Worm (Caenorhabditis elegans) whole organism, L2 larva: ENCODE data around the gene oma-2.

Source experiments
- C34F6.9 ChIP-seq: fragments of 150-350 bp; optimal IDR thresholded peaks from 2 replicates; lab custom pipeline; 2014; ENCODE audit warnings: missing biosample characterization, missing genetic modification characterization
- F13H6.1 ChIP-seq: sonication (generic microtip); optimal IDR thresholded peaks from 2 replicates; lab custom pipeline; 2016; ENCODE audit warnings: missing genetic modification characterization, missing compliant biosample characterization
- R02D3.7 ChIP-seq: fragments of 150-350 bp; optimal IDR thresholded peaks from 2 replicates; lab custom pipeline; 2014; ENCODE audit warnings: missing biosample characterization, missing genetic modification characterization
- Y55F3AM.14 ChIP-seq: fragments of 200-800 bp; sonication (Bioruptor generic); optimal IDR thresholded peaks from 2 replicates; lab custom pipeline; 2018; ENCODE audit warnings: mild to moderate bottlenecking, missing genetic modification characterization, missing compliant biosample characterization
- ZK546.5 ChIP-seq: sonication (generic microtip); optimal IDR thresholded peaks from 2 replicates; lab custom pipeline; 2017; ENCODE audit warnings: missing biosample characterization, missing genetic modification characterization
- aly-2 ChIP-seq: fragments of 150-350 bp; optimal IDR thresholded peaks from 2 replicates; lab custom pipeline; 2014; ENCODE audit warnings: missing biosample characterization, missing genetic modification characterization
- ama-1 ChIP-seq: fragments of 150-350 bp; optimal IDR thresholded peaks from 2 replicates; lab custom pipeline; 2018; ENCODE audit warnings: inconsistent platforms
- blmp-1 ChIP-seq: sonication (generic microtip); optimal IDR thresholded peaks from 2 replicates; lab custom pipeline; 2017; ENCODE audit warnings: missing genetic modification characterization, mild to moderate bottlenecking, missing compliant biosample characterization, antibody characterized with exemption, moderate library complexity; ENCODE audit not compliant: insufficient read depth
- ceh-16 ChIP-seq: fragments of 150-350 bp; optimal IDR thresholded peaks from 2 replicates; lab custom pipeline; 2014; ENCODE audit warnings: missing biosample characterization, missing genetic modification characterization
- ceh-82 ChIP-seq: fragments of 150-350 bp; optimal IDR thresholded peaks from 2 replicates; lab custom pipeline; 2014; ENCODE audit warnings: missing biosample characterization, missing genetic modification characterization
- crh-2 ChIP-seq: sonication (generic microtip); optimal IDR thresholded peaks from 2 replicates; lab custom pipeline; 2017; ENCODE audit warnings: missing biosample characterization, missing genetic modification characterization
- dmd-4 ChIP-seq: sonication (generic microtip); optimal IDR thresholded peaks from 2 replicates; lab custom pipeline; 2017; ENCODE audit warnings: missing biosample characterization, missing genetic modification characterization
- egl-27 ChIP-seq: sonication (generic microtip); optimal IDR thresholded peaks from 3 replicates; lab custom pipeline; 2017; ENCODE audit warnings: missing biosample characterization, missing genetic modification reagents, missing genetic modification characterization
- elt-1 ChIP-seq: fragments of 150-350 bp; optimal IDR thresholded peaks from 2 replicates; lab custom pipeline; 2014; ENCODE audit warnings: missing biosample characterization, missing genetic modification characterization
- elt-3 ChIP-seq: sonication (generic microtip); optimal IDR thresholded peaks from 2 replicates; lab custom pipeline; 2017; ENCODE audit warnings: missing biosample characterization, missing genetic modification characterization
- fos-1 ChIP-seq: fragments of 150-350 bp; optimal IDR thresholded peaks from 2 replicates; lab custom pipeline; 2014; ENCODE audit warnings: missing biosample characterization, missing genetic modification characterization
- gmeb-1 ChIP-seq: fragments of 150-350 bp; optimal IDR thresholded peaks from 2 replicates; lab custom pipeline; 2014; ENCODE audit warnings: missing biosample characterization, missing genetic modification characterization
- lin-11 ChIP-seq: fragments of 150-350 bp; sonication (generic microtip); optimal IDR thresholded peaks from 2 replicates; lab custom pipeline; 2014; ENCODE audit warnings: missing biosample characterization, missing genetic modification characterization, inconsistent platforms, mixed read lengths
- lin-13 ChIP-seq: fragments of 150-350 bp; optimal IDR thresholded peaks from 2 replicates; lab custom pipeline; 2014; ENCODE audit warnings: missing biosample characterization, missing genetic modification reagents, missing genetic modification characterization
- lin-39 ChIP-seq: fragments of 150-350 bp; optimal IDR thresholded peaks from 2 replicates; lab custom pipeline; 2014; ENCODE audit warnings: missing biosample characterization, missing genetic modification reagents, missing genetic modification characterization
- lsy-2 ChIP-seq, 2 experiments: fragments of 150-350 bp in 1 of 2; sonication (generic microtip) in 1 of 2; optimal IDR thresholded peaks; 2 replicates each; lab custom pipeline; 2014 to 2017; ENCODE audit warnings: missing biosample characterization in 2 of 2, missing genetic modification characterization in 2 of 2
- mab-5 ChIP-seq: fragments of 150-350 bp; optimal IDR thresholded peaks from 2 replicates; lab custom pipeline; 2014; ENCODE audit warnings: missing biosample characterization, missing genetic modification characterization
- mbf-1 ChIP-seq: sonication (generic microtip); optimal IDR thresholded peaks from 2 replicates; lab custom pipeline; 2017; ENCODE audit warnings: missing biosample characterization, missing genetic modification characterization
- mdl-1 ChIP-seq, 2 experiments: fragments of 150-350 bp in 1 of 2; sonication (generic microtip) in 1 of 2; optimal IDR thresholded peaks; 2 replicates each; lab custom pipeline; 2017; ENCODE audit warnings: missing biosample characterization in 2 of 2, missing genetic modification characterization in 2 of 2
- nhr-10 ChIP-seq: sonication (generic microtip); optimal IDR thresholded peaks from 2 replicates; lab custom pipeline; 2017; ENCODE audit warnings: missing biosample characterization, missing genetic modification characterization
- nhr-11 ChIP-seq: fragments of 150-350 bp; optimal IDR thresholded peaks from 2 replicates; lab custom pipeline; 2014; ENCODE audit warnings: missing biosample characterization, missing genetic modification characterization
- nhr-12 ChIP-seq: fragments of 150-350 bp; optimal IDR thresholded peaks from 2 replicates; lab custom pipeline; 2014; ENCODE audit warnings: missing biosample characterization, missing genetic modification characterization
- nhr-129 ChIP-seq: fragments of 150-350 bp; optimal IDR thresholded peaks from 2 replicates; lab custom pipeline; 2014; ENCODE audit warnings: missing biosample characterization, missing genetic modification characterization
- nhr-21 ChIP-seq: fragments of 150-350 bp; optimal IDR thresholded peaks from 2 replicates; lab custom pipeline; 2014; ENCODE audit warnings: missing biosample characterization, missing genetic modification characterization
- nhr-237 ChIP-seq: fragments of 150-350 bp; optimal IDR thresholded peaks from 2 replicates; lab custom pipeline; 2014; ENCODE audit warnings: missing biosample characterization, missing genetic modification characterization
- nhr-25 ChIP-seq: fragments of 150-350 bp; sonication (generic microtip); optimal IDR thresholded peaks from 3 replicates; lab custom pipeline; 2014; ENCODE audit warnings: missing biosample characterization, missing genetic modification characterization
- nhr-6 ChIP-seq: fragments of 150-350 bp; optimal IDR thresholded peaks from 2 replicates; lab custom pipeline; 2014; ENCODE audit warnings: missing biosample characterization, missing genetic modification characterization
- nhr-77 ChIP-seq: fragments of 150-350 bp; optimal IDR thresholded peaks from 2 replicates; lab custom pipeline; 2014; ENCODE audit warnings: missing biosample characterization, missing genetic modification characterization
- peb-1 ChIP-seq: fragments of 150-350 bp; optimal IDR thresholded peaks from 2 replicates; lab custom pipeline; 2014; ENCODE audit warnings: missing biosample characterization, missing genetic modification characterization
- sem-4 ChIP-seq: fragments of 150-350 bp; optimal IDR thresholded peaks from 2 replicates; lab custom pipeline; 2014; ENCODE audit warnings: missing biosample characterization, missing genetic modification reagents, missing genetic modification characterization
- skn-1 ChIP-seq: sonication (generic microtip); optimal IDR thresholded peaks from 2 replicates; lab custom pipeline; 2017; ENCODE audit warnings: missing biosample characterization, missing genetic modification characterization
- sma-3 ChIP-seq: sonication (generic microtip); optimal IDR thresholded peaks from 2 replicates; lab custom pipeline; 2016; ENCODE audit warnings: missing genetic modification reagents, missing genetic modification characterization, missing compliant biosample characterization
- sma-9 ChIP-seq, 2 experiments: fragments of 150-350 bp in 1 of 2; sonication (generic microtip) in 1 of 2; optimal IDR thresholded peaks; 2 replicates each; lab custom pipeline; 2014 to 2016; ENCODE audit warnings: missing genetic modification characterization in 2 of 2, mild to moderate bottlenecking in 1 of 2, missing biosample characterization in 1 of 2, missing compliant biosample characterization in 1 of 2, missing genetic modification reagents in 1 of 2, moderate library complexity in 1 of 2
- unc-39 ChIP-seq: fragments of 150-350 bp; optimal IDR thresholded peaks from 2 replicates; lab custom pipeline; 2014; ENCODE audit warnings: missing biosample characterization, missing genetic modification characterization
- unc-55 ChIP-seq: fragments of 150-350 bp; sonication (generic microtip); optimal IDR thresholded peaks from 3 replicates; lab custom pipeline; 2014; ENCODE audit warnings: missing biosample characterization, missing genetic modification reagents, missing genetic modification characterization
- unc-62 ChIP-seq: fragments of 150-350 bp; optimal IDR thresholded peaks from 2 replicates; lab custom pipeline; 2014; ENCODE audit warnings: missing biosample characterization, missing genetic modification reagents, missing genetic modification characterization
- zag-1 ChIP-seq: fragments of 150-350 bp; optimal IDR thresholded peaks from 2 replicates; lab custom pipeline; 2014; ENCODE audit warnings: missing biosample characterization, missing genetic modification characterization
- ztf-1 ChIP-seq: fragments of 200-800 bp; sonication (Bioruptor generic); conservative IDR thresholded peaks from 2 replicates; pipeline ENCODE4 v1.3.6; 2022; ENCODE audit warnings: missing genetic modification characterization, missing compliant biosample characterization
- ztf-4 ChIP-seq: fragments of 150-350 bp; optimal IDR thresholded peaks from 2 replicates; lab custom pipeline; 2014; ENCODE audit warnings: missing biosample characterization, missing genetic modification characterization

oma-2 gene

DNA sequence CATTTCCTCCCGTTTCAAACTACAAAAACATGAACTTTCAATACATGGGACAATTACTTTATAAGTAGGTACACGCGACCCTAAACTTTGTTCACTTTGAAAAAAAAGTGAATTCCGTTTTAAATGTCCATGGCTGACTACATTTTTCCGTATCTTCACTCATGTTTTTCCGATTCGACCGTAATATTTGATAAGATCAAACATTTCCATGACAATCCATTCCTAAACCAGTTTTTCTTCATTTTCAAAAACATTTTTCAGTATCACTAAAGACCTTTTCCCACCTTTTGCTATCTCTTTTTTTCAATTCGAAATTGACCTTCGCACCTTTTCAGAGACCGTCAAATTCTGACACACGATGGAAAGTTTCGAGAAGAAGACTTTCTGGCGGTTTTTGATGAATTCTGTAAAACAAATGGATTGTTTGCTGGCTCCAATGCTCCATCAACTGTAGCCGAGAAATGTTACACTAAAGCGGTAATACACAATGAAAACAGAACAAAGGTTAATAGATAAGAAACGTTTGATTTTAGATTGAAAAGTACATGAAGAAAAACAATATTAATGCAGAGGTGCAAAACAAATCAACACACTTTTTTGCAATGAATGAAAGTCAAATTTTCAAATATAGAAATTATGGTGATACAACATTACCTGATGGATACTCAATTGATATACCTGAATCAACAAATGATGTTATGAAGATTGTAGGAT, 1.7 kb upstream of the oma-2 start:
- TF ChIP-seq nhr-6 (tag; lab: Kevin White, UChicago) (no peak), unc-62 (GFP tag; lab: Kevin White, UChicago) (no peak), sma-3 (GFP tag; lab: Kevin White, UChicago) (peak; percentile 18), ZK546.5 (no peak), nhr-25 (tag; lab: Kevin White, UChicago) (peak; percentile 56), mab-5 (no peak), dmd-4 (tag; lab: Kevin White, UChicago) (no peak), nhr-77 (tag; lab: Kevin White, UChicago) (no peak), sem-4 (tag; lab: Kevin White, UChicago) (no peak), blmp-1 (peak; percentile 42), nhr-11 (tag; lab: Kevin White, UChicago) (no peak), skn-1 (no peak), lin-11 (no peak), unc-39 (tag; lab: Kevin White, UChicago) (no peak), ztf-1 (no peak), unc-55 (GFP tag; lab: Kevin White, UChicago) (no peak), sma-9 (GFP tag; optimal IDR thresholded peaks at IDR 0.05; lab: Kevin White, UChicago) (peak; percentile 70), sma-9 (tag; optimal IDR thresholded peaks at IDR 0.05; lab: Kevin White, UChicago) (no peak)

DNA sequence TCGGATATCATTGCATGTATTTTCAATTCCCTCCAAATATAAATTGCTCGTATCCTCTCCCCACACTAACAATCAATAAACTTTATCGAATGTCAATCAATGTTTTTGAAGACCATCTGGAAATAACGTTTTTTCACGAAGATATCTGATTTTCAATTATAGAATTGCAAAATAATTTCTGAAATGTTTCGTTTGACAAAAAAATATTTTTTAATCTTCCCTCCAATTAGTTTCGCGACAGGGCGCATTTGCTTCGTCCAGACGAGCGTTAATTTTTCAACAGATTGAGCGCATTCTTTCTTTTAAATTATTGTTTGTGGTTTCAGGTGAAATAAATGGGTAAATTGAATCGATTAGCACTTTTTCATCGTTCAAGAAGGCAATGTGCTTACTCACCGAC, 1.9 kb downstream of the oma-2 start, which contains the start of gene vars-1:
vars-1 (plus strand) TSS at position 291 of the 400 bp plus-strand sequence.
- TF ChIP-seq ZK546.5 (no peak), C34F6.9 (tag; lab: Kevin White, UChicago) (peak; percentile 66), ceh-82 (tag; lab: Kevin White, UChicago) (no peak), sma-3 (GFP tag; lab: Kevin White, UChicago) (peak; percentile 43), mbf-1 (no peak), sma-9 (GFP tag; optimal IDR thresholded peaks at IDR 0.05; lab: Kevin White, UChicago) (peak; percentile 42), sma-9 (tag; optimal IDR thresholded peaks at IDR 0.05; lab: Kevin White, UChicago) (no peak), gmeb-1 (tag; lab: Kevin White, UChicago) (peak; percentile 97), lin-11 (no peak), nhr-21 (tag; lab: Kevin White, UChicago) (peak; percentile 48), skn-1 (no peak), ama-1 (lab: Kevin White, UChicago) (no peak), ceh-16 (no peak), fos-1 (no peak), nhr-10 (tag; lab: Kevin White, UChicago) (no peak), sem-4 (tag; lab: Kevin White, UChicago) (no peak), ztf-4 (no peak), elt-1 (no peak), dmd-4 (tag; lab: Kevin White, UChicago) (no peak), R02D3.7 (no peak), mab-5 (no peak), nhr-25 (tag; lab: Kevin White, UChicago) (peak; percentile 29), zag-1 (no peak), nhr-129 (tag; lab: Kevin White, UChicago) (peak; percentile 13), lsy-2 (tag; optimal IDR thresholded peaks at IDR 0.05; lab: Kevin White, UChicago) (peak in 1 of 2 experiments; percentile 76), Y55F3AM.14 (GFP tag; lab: Kevin White, UChicago) (no peak), nhr-237 (no peak), elt-3 (no peak), lin-13 (peak; percentile 35), unc-55 (GFP tag; lab: Kevin White, UChicago) (peak; percentile 64), blmp-1 (no peak), nhr-12 (tag; lab: Kevin White, UChicago) (no peak), unc-39 (tag; lab: Kevin White, UChicago) (no peak), F13H6.1 (tag; lab: Kevin White, UChicago) (no peak), nhr-77 (tag; lab: Kevin White, UChicago) (no peak), aly-2 (tag; lab: Kevin White, UChicago) (no peak), egl-27 (tag; lab: Kevin White, UChicago) (peak; percentile 4), crh-2 (tag; lab: Kevin White, UChicago) (peak; percentile 50), nhr-11 (tag; lab: Kevin White, UChicago) (no peak), mdl-1 (tag; optimal IDR thresholded peaks at IDR 0.05; lab: Kevin White, UChicago) (no peak), ztf-1 (no peak), lin-39 (tag; lab: Kevin White, UChicago) (no peak), peb-1 (tag; lab: Kevin White, UChicago) (no peak)
